2 fruit fly cellular contexts compared by ENCODE assay signal in the genomic region with DNA sequence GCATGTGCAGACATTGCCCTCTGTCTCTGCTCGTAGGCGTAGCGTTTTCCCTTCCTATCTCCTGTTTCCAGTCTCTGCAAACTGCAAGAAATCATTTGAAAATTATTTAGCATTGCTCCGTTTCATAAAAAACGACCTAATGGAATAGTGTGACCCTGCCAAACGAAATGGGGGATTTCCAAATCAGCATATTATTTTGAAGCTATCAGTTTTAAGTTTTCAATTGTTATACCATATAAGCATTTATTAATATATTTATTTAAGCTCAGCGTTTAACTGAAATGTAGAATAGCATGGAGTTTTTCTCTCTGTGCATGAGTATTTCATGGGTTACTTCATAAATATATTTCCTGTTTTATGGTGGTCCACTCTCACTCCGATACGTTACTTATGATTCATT.
A peak's percentile ranks its signal among the peaks of the same experiment; 100 is the strongest.
TF ChIP-seq lines count a peak whose summit lies in the region.

No protein-coding gene starts in this region.

TF ChIP-seq in whole organism, prepupa, 60 proteins besides CTCF, POLR2A, EP300 and RAD21 (continues in another document):
- TF ChIP-seq Ets96B (tag; optimal IDR thresholded peaks at IDR 0.05; lab: Kevin White, UChicago) (peak; percentile 14), Sox14 (GFP tag; optimal IDR thresholded peaks at IDR 0.05; lab: Kevin White, UChicago) (no peak), Sox102F (GFP tag; optimal IDR thresholded peaks at IDR 0.05; lab: Kevin White, UChicago) (peak; percentile 2), spab (GFP tag; optimal IDR thresholded peaks at IDR 0.05; lab: Kevin White, UChicago) (no peak), Blimp-1 (GFP tag; optimal IDR thresholded peaks at IDR 0.05; lab: Kevin White, UChicago) (no peak), Met (GFP tag; optimal IDR thresholded peaks at IDR 0.05; lab: Kevin White, UChicago) (peak; percentile 14), CG9139 (GFP tag; optimal IDR thresholded peaks at IDR 0.05; lab: Kevin White, UChicago) (no peak), svp (GFP tag; lab: Kevin White, UChicago) (peak; percentile 71), net (GFP tag; optimal IDR thresholded peaks at IDR 0.05; lab: Kevin White, UChicago) (no peak), CG11294 (GFP tag; IDR thresholded peaks at IDR 0.05; lab: Robert Waterston, UW) (no peak), fkh (GFP tag; optimal IDR thresholded peaks at IDR 0.05; lab: Kevin White, UChicago) (no peak), CG15336 (GFP tag; IDR thresholded peaks at IDR 0.05; lab: Robert Waterston, UW) (no peak), acj6 (GFP tag; optimal IDR thresholded peaks at IDR 0.05; lab: Kevin White, UChicago) (peak; percentile 7), topi (GFP tag; optimal IDR thresholded peaks at IDR 0.05; lab: Kevin White, UChicago) (peak; percentile 11), Hr39 (GFP tag; optimal IDR thresholded peaks at IDR 0.05; lab: Kevin White, UChicago) (no peak), lz (GFP tag; optimal IDR thresholded peaks at IDR 0.05; lab: Kevin White, UChicago) (no peak), CG11902 (GFP tag; optimal IDR thresholded peaks at IDR 0.05; lab: Kevin White, UChicago) (no peak), CG16779 (tag; optimal IDR thresholded peaks at IDR 0.05; lab: Kevin White, UChicago) (no peak), CG8632 (GFP tag; optimal IDR thresholded peaks at IDR 0.05; lab: Kevin White, UChicago) (no peak), fd85E (GFP tag; optimal IDR thresholded peaks at IDR 0.05; lab: Kevin White, UChicago) (no peak), CG10669 (GFP tag; optimal IDR thresholded peaks at IDR 0.05; lab: Kevin White, UChicago) (peak; percentile 11), CG8319 (GFP tag; optimal IDR thresholded peaks at IDR 0.05; lab: Kevin White, UChicago) (no peak), salr (GFP tag; optimal IDR thresholded peaks at IDR 0.05; lab: Kevin White, UChicago) (no peak), Hr4 (GFP tag; optimal IDR thresholded peaks at IDR 0.05; lab: Kevin White, UChicago) (peak; percentile 35), Eip75B (GFP tag; optimal IDR thresholded peaks at IDR 0.05; lab: Kevin White, UChicago) (no peak), CG7368 (GFP tag; optimal IDR thresholded peaks at IDR 0.05; lab: Kevin White, UChicago) (no peak), achi (GFP tag; optimal IDR thresholded peaks at IDR 0.05; lab: Kevin White, UChicago) (peak; percentile 22), CG31627 (GFP tag; optimal IDR thresholded peaks at IDR 0.05; lab: Kevin White, UChicago) (no peak), CG6163 (GFP tag; IDR thresholded peaks at IDR 0.05; lab: Robert Waterston, UW) (no peak), dsx (GFP tag; optimal IDR thresholded peaks at IDR 0.05; lab: Kevin White, UChicago; ENCODE audit: poor library complexity, severe bottlenecking) (no peak), vri (GFP tag; optimal IDR thresholded peaks at IDR 0.05; lab: Kevin White, UChicago) (no peak), fd59A (GFP tag; optimal IDR thresholded peaks at IDR 0.05; lab: Kevin White, UChicago) (no peak), CG32006 (GFP tag; optimal IDR thresholded peaks at IDR 0.05; lab: Kevin White, UChicago) (peak; percentile 54), CG3919 (GFP tag; optimal IDR thresholded peaks at IDR 0.05; lab: Kevin White, UChicago) (no peak), Ets21C (GFP tag; optimal IDR thresholded peaks at IDR 0.05; lab: Kevin White, UChicago) (no peak), Smox (GFP tag; optimal IDR thresholded peaks at IDR 0.05; lab: Kevin White, UChicago) (peak; percentile 10), CG6276 (GFP tag; optimal IDR thresholded peaks at IDR 0.05; lab: Kevin White, UChicago) (no peak), CG3032 (tag; optimal IDR thresholded peaks at IDR 0.05; lab: Kevin White, UChicago) (peak; percentile 10), esn (GFP tag; optimal IDR thresholded peaks at IDR 0.05; lab: Kevin White, UChicago) (peak; percentile 31), pdm3 (GFP tag; optimal IDR thresholded peaks at IDR 0.05; lab: Kevin White, UChicago) (peak; percentile 23), Lpt (GFP tag; optimal IDR thresholded peaks at IDR 0.05; lab: Kevin White, UChicago) (no peak), Eip78C (GFP tag; lab: Kevin White, UChicago) (peak; percentile 65), Hr38 (GFP tag; optimal IDR thresholded peaks at IDR 0.05; lab: Kevin White, UChicago) (no peak), Gug (GFP tag; IDR thresholded peaks at IDR 0.05; lab: Robert Waterston, UW) (no peak), eg (GFP tag; IDR thresholded peaks at IDR 0.05; lab: Robert Waterston, UW) (no peak), Eip93F (GFP tag; optimal IDR thresholded peaks at IDR 0.05; lab: Kevin White, UChicago) (no peak)

TF ChIP-seq in whole organism, pupa, 21 proteins besides CTCF, POLR2A, EP300 and RAD21:
- TF ChIP-seq fd96Ca (GFP tag; IDR thresholded peaks at IDR 0.05; lab: Robert Waterston, UW) (no peak), rn (GFP tag; IDR thresholded peaks at IDR 0.05; lab: Robert Waterston, UW) (no peak), Snoo (tag; optimal IDR thresholded peaks at IDR 0.05; lab: Kevin White, UChicago) (no peak), CG17806 (tag; optimal IDR thresholded peaks at IDR 0.05; lab: Kevin White, UChicago) (peak; percentile 17), Pif1B (GFP tag; optimal IDR thresholded peaks at IDR 0.05; lab: Kevin White, UChicago) (peak; percentile 17), CG4496 (GFP tag; IDR thresholded peaks at IDR 0.05; lab: Robert Waterston, UW) (0 out of 3 replicates have a peak, but pooled peaks have one; percentile 7), Pif1A (GFP tag; optimal IDR thresholded peaks at IDR 0.05; lab: Kevin White, UChicago) (peak; percentile 22), CG14655 (GFP tag; optimal IDR thresholded peaks at IDR 0.05; lab: Kevin White, UChicago) (peak; percentile 51), CG9948 (tag; optimal IDR thresholded peaks at IDR 0.05; lab: Kevin White, UChicago) (peak; percentile 14), CG8301 (tag; optimal IDR thresholded peaks at IDR 0.05; lab: Kevin White, UChicago) (peak; percentile 20), CG34367 (tag; optimal IDR thresholded peaks at IDR 0.05; lab: Kevin White, UChicago) (no peak), CG8159 (tag; optimal IDR thresholded peaks at IDR 0.05; lab: Kevin White, UChicago) (peak; percentile 14), CG12605 (GFP tag; IDR thresholded peaks at IDR 0.05; lab: Robert Waterston, UW) (no peak)
